Fruit fly (Drosophila melanogaster) whole organism, embryonic: ENCODE results near the gene Targ3.

Source experiments
- Aef1 ChIP-seq: fragments of 200-800 bp; sonication (Bioruptor generic); IDR thresholded peaks from 3 replicates; pipeline ENCODE4 v1.3.6; 2022; ENCODE audit warnings: missing biosample characterization, missing genetic modification characterization
- Antp ChIP-seq: fragments of 200-800 bp; sonication (Bioruptor generic); optimal IDR thresholded peaks from 3 replicates; lab custom pipeline; 2016; ENCODE audit warnings: missing biosample characterization, missing genetic modification characterization
- Atf3 ChIP-seq: fragments of 200-800 bp; sonication (Bioruptor generic); optimal IDR thresholded peaks from 3 replicates; lab custom pipeline; 2016; ENCODE audit warnings: missing biosample characterization, missing genetic modification characterization
- B-H1 ChIP-seq: fragments of 200-800 bp; sonication (Bioruptor generic); IDR thresholded peaks from 3 replicates; pipeline ENCODE4 v1.3.6; 2022; ENCODE audit warnings: missing biosample characterization, missing genetic modification characterization
- CG10209 ChIP-seq: fragments of 200-800 bp; sonication (Bioruptor generic); optimal IDR thresholded peaks from 3 replicates; lab custom pipeline; 2017; ENCODE audit warnings: missing biosample characterization, mild to moderate bottlenecking, missing genetic modification characterization, missing genetic modification reagents
- CG1024 ChIP-seq: fragments of 200-800 bp; sonication (Bioruptor generic); IDR thresholded peaks from 2 replicates; pipeline ENCODE4 v1.3.6; 2022; ENCODE audit warnings: missing biosample characterization, missing genetic modification characterization
- CG10267 ChIP-seq: fragments of 200-800 bp; sonication (Bioruptor generic); optimal IDR thresholded peaks from 2 replicates; lab custom pipeline; 2018; ENCODE audit warnings: missing biosample characterization, mild to moderate bottlenecking, missing genetic modification characterization, moderate library complexity
- CG11504 ChIP-seq: fragments of 200-800 bp; sonication (Bioruptor generic); optimal IDR thresholded peaks from 3 replicates; lab custom pipeline; 2019; ENCODE audit warnings: missing biosample characterization, mild to moderate bottlenecking, missing genetic modification characterization, moderate library complexity
- CG11723 ChIP-seq: fragments of 200-800 bp; sonication (Bioruptor generic); optimal IDR thresholded peaks from 2 replicates; lab custom pipeline; 2017; ENCODE audit warnings: missing biosample characterization, mild to moderate bottlenecking, missing genetic modification characterization
- CG1233 ChIP-seq: fragments of 200-800 bp; sonication (Bioruptor generic); optimal IDR thresholded peaks from 4 replicates; lab custom pipeline; 2018; ENCODE audit warnings: missing biosample characterization, mild to moderate bottlenecking, missing genetic modification characterization
- CG13287 ChIP-seq: fragments of 200-800 bp; sonication (Bioruptor generic); IDR thresholded peaks from 2 replicates; pipeline ENCODE4 v1.3.6; 2022; ENCODE audit warnings: missing biosample characterization, missing genetic modification characterization; ENCODE audit not compliant: partially characterized antibody
- CG14014 ChIP-seq: fragments of 200-800 bp; sonication (Bioruptor generic); IDR thresholded peaks from 2 replicates; pipeline ENCODE4 v1.3.6; 2022; ENCODE audit warnings: missing biosample characterization, missing genetic modification characterization
- CG15479 ChIP-seq: fragments of 200-800 bp; sonication (Bioruptor generic); optimal IDR thresholded peaks from 3 replicates; lab custom pipeline; 2019; ENCODE audit warnings: missing biosample characterization, mild to moderate bottlenecking, missing genetic modification characterization, moderate library complexity
- CG2120 ChIP-seq: fragments of 200-800 bp; sonication (Bioruptor generic); optimal IDR thresholded peaks from 3 replicates; lab custom pipeline; 2016; ENCODE audit warnings: missing biosample characterization, missing genetic modification characterization
- CG2129 ChIP-seq: fragments of 200-800 bp; sonication (Bioruptor generic); IDR thresholded peaks from 2 replicates; pipeline ENCODE4 v1.3.6; 2022; ENCODE audit warnings: missing biosample characterization, missing genetic modification characterization; ENCODE audit not compliant: partially characterized antibody
- CG30431 ChIP-seq: fragments of 200-800 bp; sonication (Bioruptor generic); optimal IDR thresholded peaks from 2 replicates; lab custom pipeline; 2017; ENCODE audit warnings: missing biosample characterization, missing genetic modification characterization
- CG34422 ChIP-seq: fragments of 200-800 bp; sonication (Bioruptor generic); IDR thresholded peaks from 3 replicates; pipeline ENCODE4 v1.3.6; 2022; ENCODE audit warnings: missing biosample characterization, missing genetic modification characterization
- CG6791 ChIP-seq: fragments of 200-800 bp; sonication (Bioruptor generic); IDR thresholded peaks from 3 replicates; pipeline ENCODE4 v1.3.6; 2022; ENCODE audit warnings: missing biosample characterization, missing genetic modification characterization; ENCODE audit not compliant: partially characterized antibody
- CG7928 ChIP-seq: fragments of 200-800 bp; sonication (Bioruptor generic); optimal IDR thresholded peaks from 2 replicates; lab custom pipeline; 2017; ENCODE audit warnings: missing biosample characterization, mild to moderate bottlenecking, missing genetic modification characterization
- CG8478 ChIP-seq: fragments of >200 bp; optimal IDR thresholded peaks from 2 replicates; lab custom pipeline; 2018
- CG9609 ChIP-seq: fragments of 200-800 bp; sonication (Bioruptor generic); optimal IDR thresholded peaks from 3 replicates; lab custom pipeline; 2016; ENCODE audit warnings: missing biosample characterization, missing genetic modification characterization
- Chrac-16 ChIP-seq: fragments of 200-800 bp; sonication (Bioruptor generic); optimal IDR thresholded peaks from 3 replicates; lab custom pipeline; 2016; ENCODE audit warnings: missing biosample characterization, missing genetic modification characterization
- Dp ChIP-seq: fragments of 200-800 bp; sonication (Bioruptor generic); optimal IDR thresholded peaks from 2 replicates; lab custom pipeline; 2018; ENCODE audit warnings: missing biosample characterization, mild to moderate bottlenecking, missing genetic modification characterization, moderate library complexity
- E2f1 ChIP-seq: fragments of 200-800 bp; sonication (Bioruptor generic); IDR thresholded peaks from 2 replicates; pipeline ENCODE4 v1.3.6; 2022; ENCODE audit warnings: missing biosample characterization, missing genetic modification characterization
- ERR ChIP-seq: fragments of 200-800 bp; sonication (Bioruptor generic); optimal IDR thresholded peaks from 2 replicates; lab custom pipeline; 2016; ENCODE audit warnings: missing biosample characterization, missing genetic modification characterization
- HLH4C ChIP-seq: fragments of 200-800 bp; sonication (Bioruptor generic); IDR thresholded peaks from 3 replicates; pipeline ENCODE4 v1.3.6; 2022; ENCODE audit warnings: missing biosample characterization, missing genetic modification characterization; ENCODE audit not compliant: partially characterized antibody
- Hey ChIP-seq: fragments of 200-800 bp; sonication (Bioruptor generic); optimal IDR thresholded peaks from 3 replicates; lab custom pipeline; 2018; ENCODE audit warnings: missing biosample characterization, mild to moderate bottlenecking, missing genetic modification characterization
- Hmx ChIP-seq: fragments of 200-800 bp; sonication (Bioruptor generic); optimal IDR thresholded peaks from 2 replicates; lab custom pipeline; 2016; ENCODE audit warnings: missing biosample characterization, missing genetic modification characterization
- Hr39 ChIP-seq: fragments of >200 bp; optimal IDR thresholded peaks from 2 replicates; lab custom pipeline; 2017
- Nf-YA ChIP-seq: fragments of 200-800 bp; sonication (Bioruptor generic); IDR thresholded peaks from 2 replicates; pipeline ENCODE4 v1.3.6; 2022; ENCODE audit warnings: missing biosample characterization, missing genetic modification characterization
- Pdp1 ChIP-seq, 2 experiments: fragments of 200-800 bp; sonication (Bioruptor generic); optimal IDR thresholded peaks; 3 replicates each; lab custom pipeline; 2016; ENCODE audit warnings: missing biosample characterization in 2 of 2, missing genetic modification characterization in 2 of 2, mild to moderate bottlenecking in 1 of 2, moderate library complexity in 1 of 2
- Poxn ChIP-seq: fragments of 200-800 bp; sonication (Bioruptor generic); IDR thresholded peaks from 2 replicates; pipeline ENCODE4 v1.3.6; 2022; ENCODE audit warnings: missing biosample characterization, missing genetic modification characterization
- Sry-δ ChIP-seq: fragments of 200-800 bp; sonication (Bioruptor generic); optimal IDR thresholded peaks from 2 replicates; lab custom pipeline; 2016; ENCODE audit warnings: missing biosample characterization, missing genetic modification characterization
- Stat92E ChIP-seq, 3 experiments: fragments of >200 bp in 2 of 3; fragments of 200-800 bp in 1 of 3; sonication (Bioruptor generic) in 1 of 3; optimal IDR thresholded peaks; 2 replicates each; lab custom pipeline; 2017 to 2019; ENCODE audit warnings: missing biosample characterization in 3 of 3, missing genetic modification characterization in 3 of 3, mild to moderate bottlenecking in 1 of 3, moderate library complexity in 1 of 3
- ab ChIP-seq: fragments of 200-800 bp; sonication (Bioruptor generic); optimal IDR thresholded peaks from 2 replicates; lab custom pipeline; 2016; ENCODE audit warnings: missing biosample characterization, missing genetic modification characterization
- bbx ChIP-seq: fragments of 200-800 bp; sonication (Bioruptor generic); IDR thresholded peaks from 2 replicates; pipeline ENCODE4 v1.3.6; 2022; ENCODE audit warnings: missing biosample characterization, missing genetic modification characterization; ENCODE audit not compliant: partially characterized antibody
- ci ChIP-seq: fragments of 200-800 bp; sonication (Bioruptor generic); IDR thresholded peaks from 3 replicates; pipeline ENCODE4 v1.3.6; 2022; ENCODE audit warnings: missing biosample characterization, missing genetic modification characterization
- disco-r ChIP-seq: fragments of 200-800 bp; sonication (Bioruptor generic); optimal IDR thresholded peaks from 2 replicates; lab custom pipeline; 2016; ENCODE audit warnings: missing biosample characterization, missing genetic modification characterization
- gce ChIP-seq: fragments of 200-800 bp; sonication (Bioruptor generic); IDR thresholded peaks from 3 replicates; pipeline ENCODE4 v1.3.6; 2022; ENCODE audit warnings: missing biosample characterization, missing genetic modification characterization
- gfzf ChIP-seq: fragments of 200-800 bp; sonication (Bioruptor generic); optimal IDR thresholded peaks from 2 replicates; lab custom pipeline; 2016; ENCODE audit warnings: missing biosample characterization, mild to moderate bottlenecking, missing genetic modification characterization, moderate library complexity
- hb ChIP-seq: fragments of 200-800 bp; sonication (Bioruptor generic); IDR thresholded peaks from 3 replicates; pipeline ENCODE4 v1.3.6; 2022; ENCODE audit warnings: missing biosample characterization, missing genetic modification characterization; ENCODE audit not compliant: partially characterized antibody
- ken ChIP-seq: fragments of 200-800 bp; sonication (Bioruptor generic); IDR thresholded peaks from 3 replicates; pipeline ENCODE4 v1.3.6; 2022; ENCODE audit warnings: missing biosample characterization, missing genetic modification characterization
- mld ChIP-seq: fragments of 200-800 bp; sonication (Bioruptor generic); IDR thresholded peaks from 3 replicates; pipeline ENCODE4 v1.3.6; 2022; ENCODE audit warnings: missing biosample characterization, missing genetic modification characterization; ENCODE audit not compliant: partially characterized antibody
- otp ChIP-seq: fragments of 200-800 bp; sonication (Bioruptor generic); IDR thresholded peaks from 3 replicates; pipeline ENCODE4, ENCODE4 v1.3.6; 2022; ENCODE audit warnings: missing biosample characterization, missing genetic modification characterization
- pzg ChIP-seq: fragments of 200-800 bp; sonication (Bioruptor generic); optimal IDR thresholded peaks from 3 replicates; lab custom pipeline; 2018; ENCODE audit warnings: missing biosample characterization, mild to moderate bottlenecking, missing genetic modification characterization, moderate library complexity
- sens ChIP-seq: fragments of 200-800 bp; sonication (Bioruptor generic); peaks from one replicate; lab custom pipeline; 2016; ENCODE audit warnings: missing biosample characterization, missing genetic modification characterization
- sima ChIP-seq: fragments of 200-800 bp; sonication (Bioruptor generic); optimal IDR thresholded peaks from 2 replicates; lab custom pipeline; 2016; ENCODE audit warnings: missing biosample characterization, missing genetic modification characterization
- slou ChIP-seq: fragments of 200-800 bp; sonication (Bioruptor generic); optimal IDR thresholded peaks from 3 replicates; lab custom pipeline; 2016; ENCODE audit warnings: missing biosample characterization, missing genetic modification characterization
- sna ChIP-seq: fragments of 200-800 bp; sonication (Bioruptor generic); IDR thresholded peaks from 2 replicates; pipeline ENCODE4 v1.3.6; 2022; ENCODE audit warnings: missing biosample characterization, missing genetic modification characterization; ENCODE audit not compliant: partially characterized antibody
- tio ChIP-seq: fragments of 200-800 bp; sonication (Bioruptor generic); optimal IDR thresholded peaks from 2 replicates; lab custom pipeline; 2017; ENCODE audit warnings: missing biosample characterization, missing genetic modification characterization, inconsistent platforms
- unc-4 ChIP-seq: fragments of 200-800 bp; sonication (Bioruptor generic); IDR thresholded peaks from 2 replicates; pipeline ENCODE4 v1.3.6; 2022; ENCODE audit warnings: missing biosample characterization, missing genetic modification characterization; ENCODE audit not compliant: partially characterized antibody
- zf30C ChIP-seq: fragments of 200-800 bp; sonication (Bioruptor generic); optimal IDR thresholded peaks from 3 replicates; lab custom pipeline; 2018; ENCODE audit warnings: missing biosample characterization, mild to moderate bottlenecking, missing genetic modification characterization

Targ3 gene

dm6 chr3L:21206486-21206885, 9.9 kb downstream of the Targ3 start (continued):
- TF ChIP-seq Poxn (GFP tag; lab: Robert Waterston, UW) (no peak), CG15479 (GFP tag; lab: Kevin White, UChicago) (no peak), CG7928 (GFP tag; lab: Kevin White, UChicago) (no peak), CG14014 (GFP tag; lab: Robert Waterston, UW) (no peak), B-H1 (GFP tag; lab: Robert Waterston, UW) (no peak), CG34422 (GFP tag; lab: Robert Waterston, UW) (no peak), Antp (GFP tag; lab: Kevin White, UChicago) (no peak), sna (peak; percentile 43), Chrac-16 (GFP tag; lab: Kevin White, UChicago) (no peak), bbx (GFP tag; lab: Robert Waterston, UW) (peak; percentile 42; the same call in 1 of the 2 replicates), zf30C (GFP tag; lab: Kevin White, UChicago) (no peak), mld (GFP tag; lab: Robert Waterston, UW) (0 out of 3 replicates have a peak, but pooled peaks have one; percentile 45), gce (GFP tag; lab: Robert Waterston, UW) (no peak), Hey (tag; lab: Kevin White, UChicago) (no peak), Sry-δ (GFP tag; lab: Kevin White, UChicago) (no peak), CG13287 (GFP tag; lab: Robert Waterston, UW) (peak; percentile 42), hb (GFP tag; lab: Robert Waterston, UW) (0 out of 3 replicates have a peak, but pooled peaks have one; percentile 49), Stat92E (GFP tag; optimal IDR thresholded peaks at IDR 0.05; lab: Kevin White, UChicago) (no peak), ab (GFP tag; lab: Kevin White, UChicago) (no peak), disco-r (GFP tag; lab: Kevin White, UChicago) (no peak), sima (GFP tag; lab: Kevin White, UChicago) (no peak), CG10209 (GFP tag; lab: Kevin White, UChicago) (no peak), sens (peak; percentile 34), unc-4 (no peak), CG11504 (tag; lab: Kevin White, UChicago) (no peak), Dp (GFP tag; lab: Kevin White, UChicago) (no peak), CG11723 (GFP tag; lab: Kevin White, UChicago) (no peak), CG1024 (GFP tag; lab: Robert Waterston, UW) (no peak), ERR (GFP tag; lab: Kevin White, UChicago) (no peak), tio (GFP tag; lab: Kevin White, UChicago) (no peak), Hmx (GFP tag; lab: Kevin White, UChicago) (no peak), ken (GFP tag; lab: Robert Waterston, UW) (no peak), pzg (GFP tag; lab: Kevin White, UChicago) (no peak), Pdp1 (GFP tag; optimal IDR thresholded peaks at IDR 0.05; lab: Kevin White, UChicago) (peak in 1 of 2 experiments; percentile 91), slou (GFP tag; lab: Kevin White, UChicago) (no peak), HLH4C (GFP tag; lab: Robert Waterston, UW) (peak; percentile 80), gfzf (GFP tag; lab: Kevin White, UChicago) (no peak), CG8478 (no peak), CG10267 (no peak), Aef1 (GFP tag; lab: Robert Waterston, UW) (no peak), Hr39 (no peak), CG2129 (GFP tag; lab: Robert Waterston, UW) (no peak), CG2120 (GFP tag; lab: Kevin White, UChicago) (no peak), CG6791 (peak; percentile 61; the same call in 2 of the 3 replicates), CG1233 (GFP tag; lab: Kevin White, UChicago) (no peak), CG30431 (GFP tag; lab: Kevin White, UChicago) (no peak), E2f1 (GFP tag; lab: Robert Waterston, UW) (no peak), CG9609 (GFP tag; lab: Kevin White, UChicago) (no peak), ci (GFP tag; lab: Robert Waterston, UW) (no peak), Nf-YA (GFP tag; lab: Robert Waterston, UW) (no peak), otp (GFP tag; lab: Robert Waterston, UW) (no peak), Atf3 (GFP tag; lab: Kevin White, UChicago) (no peak)
